Worm (Caenorhabditis elegans): ENCODE results near the gene F25E2.2.

F25E2.2 gene

DNA sequence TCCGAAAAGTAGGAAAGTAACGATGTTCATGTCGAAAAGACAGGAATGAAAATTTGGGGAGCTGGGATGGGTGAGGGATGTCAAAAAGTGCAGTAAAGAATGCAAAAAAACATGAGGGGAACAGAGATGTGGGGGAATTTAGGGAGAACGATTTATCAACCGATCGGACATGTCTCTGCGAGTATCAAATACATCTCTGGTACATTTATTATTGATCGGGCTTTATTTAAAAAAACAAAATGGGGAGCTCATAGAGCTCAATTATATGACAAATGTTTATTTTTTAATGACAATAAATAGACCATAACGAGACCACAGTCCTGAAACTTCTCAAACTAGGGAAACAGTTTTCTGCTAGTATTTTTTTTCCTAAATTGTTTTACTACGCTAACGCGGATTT is at the start of gene F25E2.2:
TSS of gene F25E2.2 (minus strand) at position 101 of the 400 bp plus-strand sequence.
- TF ChIP-seq ztf-23 (GFP tag; IDR thresholded peaks at IDR 0.05) = no peak
- no peak for TF ChIP-seq klf-2 (GFP tag; conservative IDR thresholded peaks at IDR 0.05)
- TF ChIP-seq med-1 (GFP tag; optimal IDR thresholded peaks at IDR 0.05; ENCODE audit: insufficient read depth) = no peak
- no peak for TF ChIP-seq tab-1 (GFP tag; IDR thresholded peaks at IDR 0.05)
- TF ChIP-seq ztf-29 (GFP tag; IDR thresholded peaks at IDR 0.05) = no peak
- no peak for TF ChIP-seq T22C8.4 (GFP tag; IDR thresholded peaks at IDR 0.05)

DNA sequence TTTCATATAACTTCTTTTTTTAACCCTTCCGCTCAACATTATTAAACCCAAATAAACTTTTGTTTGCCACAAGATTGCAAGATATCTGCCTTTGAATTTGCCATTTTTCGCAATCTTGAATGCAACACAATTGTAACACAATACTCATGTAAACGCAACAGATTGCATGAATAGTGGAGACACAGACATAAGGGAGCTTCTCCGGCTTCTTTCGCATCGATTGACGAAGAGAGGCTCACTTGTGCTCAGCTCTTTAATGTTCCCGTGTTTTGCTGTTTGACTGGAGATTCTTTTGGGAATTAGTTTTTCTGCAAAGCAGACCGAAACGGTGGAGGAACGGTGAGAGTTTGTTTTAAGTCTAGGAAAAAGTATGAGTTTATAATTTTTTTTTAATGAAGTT is 48.8 kb upstream of the F25E2.2 start, which contains the start of gene F56F10.2:
TSS of gene F56F10.2 (plus strand) at position 215 of the 400 bp plus-strand sequence.
- TF ChIP-seq ztf-23 (GFP tag; IDR thresholded peaks at IDR 0.05) = no peak
- no peak for TF ChIP-seq cog-1 (tag; optimal IDR thresholded peaks at IDR 0.05)
- no peak for TF ChIP-seq klf-2 (GFP tag; conservative IDR thresholded peaks at IDR 0.05)
- no peak for TF ChIP-seq ref-1 (GFP tag; conservative IDR thresholded peaks at IDR 0.05)
- TF ChIP-seq ztf-29 (GFP tag; IDR thresholded peaks at IDR 0.05) = no peak
- no peak for TF ChIP-seq tab-1 (GFP tag; IDR thresholded peaks at IDR 0.05)
- no peak for TF ChIP-seq med-1 (GFP tag; optimal IDR thresholded peaks at IDR 0.05; ENCODE audit: insufficient read depth)
- no peak for TF ChIP-seq flt-1 (GFP tag; IDR thresholded peaks at IDR 0.05)
- TF ChIP-seq T22C8.4 (GFP tag; IDR thresholded peaks at IDR 0.05) = no peak

DNA sequence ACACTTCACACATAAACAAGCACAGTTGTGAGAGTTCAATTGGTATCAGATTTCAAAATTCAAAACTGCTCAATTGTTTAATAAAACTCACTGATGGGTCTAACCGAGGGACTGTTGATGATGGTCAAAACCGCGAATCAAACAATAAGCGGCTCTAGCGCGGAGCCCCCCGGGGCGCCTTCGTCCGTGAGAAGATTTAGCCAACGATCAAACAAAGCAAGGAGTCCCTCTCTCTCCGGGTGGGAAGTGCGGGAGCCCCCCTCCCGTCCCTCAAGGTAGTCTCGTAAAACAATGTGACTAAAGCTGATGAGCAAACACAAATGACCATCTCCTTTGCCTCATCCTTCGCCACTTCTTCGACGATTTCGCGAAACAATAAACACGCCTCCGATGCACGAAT is 47.1 kb upstream of the F25E2.2 start:
- no peak for TF ChIP-seq klf-2 (GFP tag; conservative IDR thresholded peaks at IDR 0.05)
- TF ChIP-seq T22C8.4 (GFP tag; IDR thresholded peaks at IDR 0.05) = no peak
- TF ChIP-seq tab-1 (GFP tag; IDR thresholded peaks at IDR 0.05) = no peak
- TF ChIP-seq ztf-29 (GFP tag; IDR thresholded peaks at IDR 0.05) = peak; percentile 6; the same call in 1 of the 2 replicates

DNA sequence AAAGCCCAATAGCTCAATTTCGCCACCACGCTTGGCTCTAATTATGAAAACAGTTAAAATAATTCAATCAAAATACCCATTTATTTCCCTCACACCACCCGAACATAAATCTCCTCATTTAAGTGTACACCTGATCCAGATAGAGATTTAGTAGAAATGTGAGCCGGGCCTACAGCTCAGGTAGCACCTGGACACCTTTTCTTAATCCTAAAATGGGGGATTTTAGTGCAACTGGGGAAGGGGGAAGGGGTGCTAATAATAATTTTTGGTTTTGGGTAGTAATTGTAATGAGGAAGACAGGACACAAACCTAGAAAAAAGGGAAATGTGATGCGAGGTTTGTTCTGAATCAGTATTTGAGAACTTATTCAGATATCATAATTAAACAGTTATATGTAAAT is 43.0 kb upstream of the F25E2.2 start:
- TF ChIP-seq tab-1 (GFP tag; IDR thresholded peaks at IDR 0.05) (no peak), klf-2 (GFP tag; conservative IDR thresholded peaks at IDR 0.05) (no peak), T22C8.4 (GFP tag; IDR thresholded peaks at IDR 0.05) (no peak), flt-1 (GFP tag; IDR thresholded peaks at IDR 0.05) (no peak), med-1 (GFP tag; optimal IDR thresholded peaks at IDR 0.05; ENCODE audit: insufficient read depth) (no peak), ref-1 (GFP tag; conservative IDR thresholded peaks at IDR 0.05) (no peak), ztf-29 (GFP tag; IDR thresholded peaks at IDR 0.05) (no peak), ztf-23 (GFP tag; IDR thresholded peaks at IDR 0.05) (no peak), cog-1 (tag; optimal IDR thresholded peaks at IDR 0.05) (no peak)

DNA sequence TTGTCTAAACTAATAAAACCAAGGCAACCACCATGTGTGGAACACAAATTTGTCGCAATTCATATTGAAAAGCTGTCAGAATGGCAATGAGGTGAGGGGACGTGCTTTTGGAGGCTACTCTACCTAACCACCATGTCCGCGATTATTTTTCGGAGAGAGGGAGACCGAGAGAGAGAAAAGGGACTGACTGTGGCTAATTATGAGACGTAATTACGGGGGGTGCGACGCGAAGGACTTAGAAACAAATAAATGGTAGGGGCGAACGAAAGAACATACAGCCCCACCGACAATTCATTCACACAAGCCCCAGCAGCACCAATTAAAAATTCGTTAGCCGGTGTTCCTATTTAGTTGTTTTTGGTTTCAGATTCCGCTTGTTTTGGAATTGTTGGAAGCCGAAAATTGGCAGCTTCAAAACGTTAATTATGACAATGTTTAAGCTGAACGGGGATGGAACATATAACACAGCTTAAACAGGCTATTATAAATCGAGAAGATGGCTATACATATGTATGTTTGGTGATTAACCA is 42.2 kb upstream of the F25E2.2 start:
- TF ChIP-seq tab-1 (GFP tag; IDR thresholded peaks at IDR 0.05) (0 out of 2 replicates have a peak, but pooled peaks have one; percentile 43), flt-1 (GFP tag; IDR thresholded peaks at IDR 0.05) (no peak)

DNA sequence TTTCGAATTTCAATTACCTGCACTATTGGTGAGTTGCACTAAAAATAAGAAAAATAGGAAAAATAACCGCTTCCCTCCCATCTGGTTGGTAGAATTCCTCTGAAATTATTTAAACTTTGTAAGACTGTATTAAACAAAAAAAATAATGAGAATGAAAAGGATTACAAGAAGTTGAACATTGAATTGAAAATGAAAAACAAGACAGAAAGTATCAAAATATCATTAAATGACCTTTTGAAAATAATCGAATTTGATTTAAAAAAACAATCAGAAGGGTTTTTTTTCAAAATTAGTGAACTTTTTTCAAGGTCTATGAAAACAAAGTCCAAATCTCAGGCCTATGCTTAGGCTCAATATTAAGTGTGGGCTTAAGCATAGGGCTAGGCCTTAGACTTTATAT is 40.8 kb upstream of the F25E2.2 start, which contains the start of gene igcm-1:
TSS of gene igcm-1 (minus strand) at position 101 of the 400 bp plus-strand sequence.
- TF ChIP-seq ref-1 (GFP tag; conservative IDR thresholded peaks at IDR 0.05) = no peak

DNA sequence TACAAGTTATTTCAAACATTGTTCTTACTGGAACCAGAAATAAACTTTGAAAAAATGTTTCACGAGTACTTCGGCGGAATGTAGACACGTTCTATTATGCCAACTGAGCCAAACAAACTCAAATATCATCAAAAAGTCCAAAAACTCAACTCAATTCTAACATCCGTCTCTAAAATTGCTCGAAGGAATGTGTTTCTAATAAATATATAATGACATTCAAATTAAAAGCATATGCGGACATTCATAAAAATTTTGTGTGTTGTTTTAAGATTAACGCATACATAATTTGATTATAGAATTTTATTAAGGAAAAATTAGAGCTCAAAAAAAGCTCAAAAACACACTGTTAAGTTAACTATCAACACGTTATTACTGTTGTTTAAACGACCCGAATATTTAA is 34.8 kb upstream of the F25E2.2 start:
- TF ChIP-seq ref-1 (GFP tag; conservative IDR thresholded peaks at IDR 0.05) (no peak), tab-1 (GFP tag; IDR thresholded peaks at IDR 0.05) (no peak)

DNA sequence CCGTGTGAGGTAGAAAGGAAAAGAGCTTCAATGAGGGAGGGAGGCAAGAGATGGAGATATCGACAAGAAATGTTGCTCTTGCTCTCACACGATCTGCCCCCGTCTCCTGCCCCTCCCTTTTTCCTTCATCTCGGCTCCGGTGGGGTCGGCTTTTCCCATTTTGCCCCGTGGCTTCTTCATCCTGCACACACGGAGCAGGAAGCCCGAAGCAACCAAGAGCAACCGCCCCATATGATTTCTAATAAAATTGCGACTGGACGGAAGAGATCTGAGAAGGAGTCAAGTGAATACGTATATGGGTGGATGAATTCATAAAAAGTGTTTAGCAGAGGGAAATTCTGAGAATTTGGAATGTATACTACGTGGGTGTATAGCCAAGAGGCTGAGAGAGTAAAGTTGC is 34.1 kb upstream of the F25E2.2 start:
- TF ChIP-seq T22C8.4 (GFP tag; IDR thresholded peaks at IDR 0.05) (no peak), flt-1 (GFP tag; IDR thresholded peaks at IDR 0.05) (no peak), ztf-29 (GFP tag; IDR thresholded peaks at IDR 0.05) (no peak), klf-2 (GFP tag; conservative IDR thresholded peaks at IDR 0.05) (no peak), med-1 (GFP tag; optimal IDR thresholded peaks at IDR 0.05; ENCODE audit: insufficient read depth) (no peak), tab-1 (GFP tag; IDR thresholded peaks at IDR 0.05) (no peak), ztf-23 (GFP tag; IDR thresholded peaks at IDR 0.05) (no peak; the same call in 1 of the 2 replicates), ref-1 (GFP tag; conservative IDR thresholded peaks at IDR 0.05) (no peak), cog-1 (tag; optimal IDR thresholded peaks at IDR 0.05) (no peak)

DNA sequence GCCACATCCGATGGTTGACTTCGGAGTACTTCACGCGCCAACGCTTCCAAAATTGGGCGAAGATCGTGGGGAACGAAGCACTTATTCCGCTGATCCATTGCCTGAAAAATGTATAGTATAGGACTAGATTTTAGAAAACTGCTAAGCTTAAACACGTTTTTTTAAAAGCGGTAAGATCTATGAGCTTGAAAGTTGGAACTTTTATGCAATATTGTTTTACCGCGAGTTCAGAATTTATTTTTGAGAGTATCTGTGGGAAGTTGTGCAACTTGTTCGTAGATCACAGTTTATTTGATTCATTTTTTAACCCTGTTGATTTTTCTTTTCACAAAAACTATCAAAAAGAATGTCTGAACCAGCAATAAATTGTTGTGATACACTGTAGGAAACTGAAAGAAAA is 30.8 kb upstream of the F25E2.2 start, which contains the start of gene F39H12.3:
TSS of gene F39H12.3 (minus strand) at position 101 of the 400 bp plus-strand sequence.
- TF ChIP-seq ref-1 (GFP tag; conservative IDR thresholded peaks at IDR 0.05) (no peak), flt-1 (GFP tag; IDR thresholded peaks at IDR 0.05) (no peak), cog-1 (tag; optimal IDR thresholded peaks at IDR 0.05) (no peak), med-1 (GFP tag; optimal IDR thresholded peaks at IDR 0.05; ENCODE audit: insufficient read depth) (no peak), ztf-23 (GFP tag; IDR thresholded peaks at IDR 0.05) (no peak), ztf-29 (GFP tag; IDR thresholded peaks at IDR 0.05) (no peak)

DNA sequence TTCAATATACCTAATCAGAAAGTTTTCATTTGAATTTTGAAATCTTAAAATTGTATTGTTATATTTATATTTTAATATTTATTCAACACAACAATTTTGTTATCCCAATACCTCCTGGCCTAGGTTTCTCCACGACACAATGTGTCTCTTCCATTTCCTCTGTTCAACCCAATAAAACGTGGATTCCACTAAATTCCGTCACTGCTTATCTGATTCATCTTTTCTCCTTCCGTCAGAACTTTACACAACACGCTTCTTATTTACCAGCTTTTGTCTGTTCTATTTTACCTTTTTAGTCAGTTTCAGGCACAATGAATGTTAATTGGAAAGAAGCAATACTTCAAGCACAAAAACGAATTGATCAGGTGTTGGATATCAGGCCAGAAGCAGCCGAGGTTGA is 23.9 kb upstream of the F25E2.2 start, which contains the start of gene F39H12.1:
TSS of gene F39H12.1 (plus strand) at position 301 of the 400 bp plus-strand sequence.
- no peak for TF ChIP-seq cog-1 (tag; optimal IDR thresholded peaks at IDR 0.05)
- no peak for TF ChIP-seq tab-1 (GFP tag; IDR thresholded peaks at IDR 0.05)
- no peak for TF ChIP-seq flt-1 (GFP tag; IDR thresholded peaks at IDR 0.05)
- no peak for TF ChIP-seq ztf-29 (GFP tag; IDR thresholded peaks at IDR 0.05)
- TF ChIP-seq klf-2 (GFP tag; conservative IDR thresholded peaks at IDR 0.05) = no peak
- no peak for TF ChIP-seq ref-1 (GFP tag; conservative IDR thresholded peaks at IDR 0.05)
- TF ChIP-seq ztf-23 (GFP tag; IDR thresholded peaks at IDR 0.05) = no peak
- no peak for TF ChIP-seq med-1 (GFP tag; optimal IDR thresholded peaks at IDR 0.05; ENCODE audit: insufficient read depth)
- TF ChIP-seq T22C8.4 (GFP tag; IDR thresholded peaks at IDR 0.05) = no peak

DNA sequence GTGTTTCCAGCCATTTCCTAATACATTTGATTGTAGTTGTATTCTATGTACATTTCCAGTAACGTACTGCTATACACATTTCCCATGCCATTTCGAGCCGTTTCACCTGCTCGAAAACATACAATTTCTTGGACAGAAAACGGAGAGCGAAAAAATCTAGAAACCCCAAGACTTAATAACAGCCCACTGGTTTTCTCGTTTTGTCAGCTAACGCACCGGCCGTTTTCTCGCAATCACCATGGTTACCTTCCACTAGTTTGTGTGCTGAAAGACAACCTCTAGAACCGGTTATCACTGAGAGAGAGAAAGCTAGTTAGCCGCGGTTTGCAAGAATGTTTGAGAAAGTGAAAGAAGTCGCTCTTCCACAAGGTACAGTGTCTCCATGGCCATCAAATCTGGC is 19.6 kb upstream of the F25E2.2 start:
- TF ChIP-seq flt-1 (GFP tag; IDR thresholded peaks at IDR 0.05) (no peak), klf-2 (GFP tag; conservative IDR thresholded peaks at IDR 0.05) (no peak), cog-1 (tag; optimal IDR thresholded peaks at IDR 0.05) (no peak), T22C8.4 (GFP tag; IDR thresholded peaks at IDR 0.05) (no peak), med-1 (GFP tag; optimal IDR thresholded peaks at IDR 0.05; ENCODE audit: insufficient read depth) (no peak), tab-1 (GFP tag; IDR thresholded peaks at IDR 0.05) (no peak), ztf-23 (GFP tag; IDR thresholded peaks at IDR 0.05) (no peak), ztf-29 (GFP tag; IDR thresholded peaks at IDR 0.05) (no peak), ref-1 (GFP tag; conservative IDR thresholded peaks at IDR 0.05) (no peak)
